Fruit fly (Drosophila melanogaster) whole organism, prepupa: ENCODE measurements around the gene ec.

ENCODE experiments used
- Blimp-1 ChIP-seq: fragments of 200-800 bp; sonication (Bioruptor generic); optimal IDR thresholded peaks from 3 replicates; lab custom pipeline; 2017; ENCODE audit warnings: missing biosample characterization, missing genetic modification characterization, mild to moderate bottlenecking, moderate library complexity, missing genetic modification reagents
- CG10669 ChIP-seq: fragments of 200-800 bp; sonication (Bioruptor generic); optimal IDR thresholded peaks from 3 replicates; lab custom pipeline; 2018; ENCODE audit warnings: missing biosample characterization, mild to moderate bottlenecking, missing genetic modification characterization, moderate library complexity
- CG4318 ChIP-seq: fragments of 200-800 bp; sonication (Bioruptor generic); optimal IDR thresholded peaks from 3 replicates; lab custom pipeline; 2017; ENCODE audit warnings: missing biosample characterization, mild to moderate bottlenecking, missing genetic modification characterization
- CG6792 ChIP-seq: fragments of 200-800 bp; sonication (Bioruptor generic); optimal IDR thresholded peaks from 3 replicates; lab custom pipeline; 2016; ENCODE audit warnings: missing biosample characterization, missing genetic modification characterization
- Eip93F ChIP-seq: fragments of 200-800 bp; sonication (Bioruptor generic); optimal IDR thresholded peaks from 2 replicates; lab custom pipeline; 2016; ENCODE audit warnings: missing biosample characterization, mild to moderate bottlenecking, missing genetic modification characterization
- Gug ChIP-seq: fragments of 200-800 bp; sonication (Bioruptor generic); IDR thresholded peaks from 2 replicates; pipeline ENCODE4 v1.3.6; 2022; ENCODE audit warnings: missing biosample characterization, missing genetic modification characterization

dm6 chrX:3861183-3861582, 49.7 kb downstream of the ec start:
- TF ChIP-seq CG6792 (GFP tag; lab: Kevin White, UChicago): no peak
- TF ChIP-seq CG4318 (GFP tag; lab: Kevin White, UChicago): no peak
- no peak for TF ChIP-seq Blimp-1
- no peak for TF ChIP-seq Eip93F
- TF ChIP-seq CG10669: no peak
- TF ChIP-seq Gug (GFP tag; lab: Robert Waterston, UW): no peak
